Fruit fly (Drosophila melanogaster): ENCODE results near the gene CG9593.

Gene CG9593

dm6 chr3R:15832525-15832924, 30.4 kb downstream of the CG9593 start, which contains the start of gene rec:
Gene rec (minus strand): TSS chr3R:15832632.
- TF ChIP-seq ey (GFP tag; optimal IDR thresholded peaks at IDR 0.05) (no peak), CrebA (GFP tag; optimal IDR thresholded peaks at IDR 0.05; ENCODE audit: borderline replicate concordance) (no peak), CG32264 (GFP tag; optimal IDR thresholded peaks at IDR 0.05) (no peak), dl (GFP tag; optimal IDR thresholded peaks at IDR 0.05; ENCODE audit: insufficient read depth in 1 of 2, partially characterized antibody in 2 of 2) (no peak), dsf (GFP tag; optimal IDR thresholded peaks at IDR 0.05; ENCODE audit: borderline replicate concordance) (no peak), Myc (optimal IDR thresholded peaks at IDR 0.05) (no peak), Dfd (GFP tag; optimal IDR thresholded peaks at IDR 0.05) (no peak), fru (GFP tag; optimal IDR thresholded peaks at IDR 0.05) (no peak), N (GFP tag; optimal IDR thresholded peaks at IDR 0.05) (no peak), psq (GFP tag; optimal IDR thresholded peaks at IDR 0.05) (no peak), Vsx2 (GFP tag; optimal IDR thresholded peaks at IDR 0.05; ENCODE audit: partially characterized antibody) (no peak), h (GFP tag; optimal IDR thresholded peaks at IDR 0.05) (no peak), sv (GFP tag; optimal IDR thresholded peaks at IDR 0.05) (no peak), Dif (GFP tag; optimal IDR thresholded peaks at IDR 0.05; ENCODE audit: partially characterized antibody) (no peak), usp (GFP tag; optimal IDR thresholded peaks at IDR 0.05) (no peak), woc (GFP tag; optimal IDR thresholded peaks at IDR 0.05) (no peak), Abd-B (GFP tag; optimal IDR thresholded peaks at IDR 0.05) (no peak), Hr83 (GFP tag; optimal IDR thresholded peaks at IDR 0.05; ENCODE audit: poor library complexity, severe bottlenecking) (no peak)

dm6 chr3R:15833332-15833731, 31.3 kb downstream of the CG9593 start, which contains the start of gene CG43318:
Gene CG43318 (minus strand): TSS chr3R:15833432.
- TF ChIP-seq foxo (GFP tag; optimal IDR thresholded peaks at IDR 0.05) = no peak
- no peak for TF ChIP-seq usp (GFP tag; optimal IDR thresholded peaks at IDR 0.05)
- no peak for TF ChIP-seq brk (GFP tag; optimal IDR thresholded peaks at IDR 0.05)
- TF ChIP-seq fru (GFP tag; optimal IDR thresholded peaks at IDR 0.05) = no peak
- no peak for TF ChIP-seq jim (GFP tag; optimal IDR thresholded peaks at IDR 0.05)
- TF ChIP-seq CrebA (GFP tag; optimal IDR thresholded peaks at IDR 0.05; ENCODE audit: borderline replicate concordance) = no peak
- no peak for TF ChIP-seq psq (GFP tag; optimal IDR thresholded peaks at IDR 0.05)
- TF ChIP-seq OdsH (GFP tag; optimal IDR thresholded peaks at IDR 0.05) = no peak

- TF ChIP-seq pan (optimal IDR thresholded peaks at IDR 0.05) = no peak
- peak; percentile 40 for TF ChIP-seq sage (GFP tag; optimal IDR thresholded peaks at IDR 0.05)
- TF ChIP-seq foxo (GFP tag; optimal IDR thresholded peaks at IDR 0.05) = no peak
Measured at dm6 chr3R:15834375-15835031, 32.4 kb downstream of the CG9593 start, which contains the start of the genes CG43317 and Arpc3A. Gene CG43317 (minus strand): TSS chr3R:15834425. Gene Arpc3A (plus strand): TSS chr3R:15834648.

dm6 chr3R:15836864-15837824, 35.1 kb downstream of the CG9593 start, which contains the start of the genes ND-23 and spn-E:
Gene ND-23 (minus strand): TSS chr3R:15837117.
Gene spn-E (plus strand): TSS chr3R:15837419.
- no peak for TF ChIP-seq Hr83 (GFP tag; optimal IDR thresholded peaks at IDR 0.05; ENCODE audit: poor library complexity, severe bottlenecking)
- TF ChIP-seq dmrt93B (GFP tag; optimal IDR thresholded peaks at IDR 0.05) = peak; percentile 7
- peak; percentile 18 for TF ChIP-seq sv (GFP tag; optimal IDR thresholded peaks at IDR 0.05)
- TF ChIP-seq Sp1 (GFP tag; optimal IDR thresholded peaks at IDR 0.05) = no peak
- peak; percentile 30 for TF ChIP-seq rgr (GFP tag; optimal IDR thresholded peaks at IDR 0.05)
- no peak for TF ChIP-seq usp (GFP tag; optimal IDR thresholded peaks at IDR 0.05)
- TF ChIP-seq foxo (GFP tag; optimal IDR thresholded peaks at IDR 0.05) = peak in 1 of 2 experiments; percentile 61
- no peak for TF ChIP-seq Dif (GFP tag; optimal IDR thresholded peaks at IDR 0.05; ENCODE audit: partially characterized antibody)
- peak; percentile 72 for TF ChIP-seq HLH106 (tag; optimal IDR thresholded peaks at IDR 0.05)
- TF ChIP-seq OdsH (GFP tag; optimal IDR thresholded peaks at IDR 0.05) = peak; percentile 54
- TF ChIP-seq psq (GFP tag; optimal IDR thresholded peaks at IDR 0.05) = peak; percentile 40
- TF ChIP-seq Rel (GFP tag; optimal IDR thresholded peaks at IDR 0.05) = no peak
- peak; percentile 97 for TF ChIP-seq Rel (tag; optimal IDR thresholded peaks at IDR 0.05)
- no peak for TF ChIP-seq Mio (GFP tag; optimal IDR thresholded peaks at IDR 0.05)
- no peak for TF ChIP-seq dsf (GFP tag; optimal IDR thresholded peaks at IDR 0.05; ENCODE audit: borderline replicate concordance)

All from whole organism, wandering third instar larva.